Worm (Caenorhabditis elegans) whole organism, early embryonic: ENCODE data around the gene fbxb-98.

Experiments
- B0310.2 ChIP-seq: sonication (generic microtip); optimal IDR thresholded peaks from 2 replicates; lab custom pipeline; 2016; ENCODE audit warnings: mild to moderate bottlenecking, missing genetic modification characterization, missing compliant biosample characterization
- F13C5.2 ChIP-seq: sonication (generic microtip); optimal IDR thresholded peaks from 2 replicates; lab custom pipeline; 2017; ENCODE audit warnings: mild to moderate bottlenecking, missing genetic modification characterization, inconsistent platforms, missing compliant biosample characterization
- aly-1 ChIP-seq: sonication (generic microtip); optimal IDR thresholded peaks from 2 replicates; lab custom pipeline; 2016; ENCODE audit warnings: missing genetic modification characterization, missing compliant biosample characterization
- ama-1 ChIP-seq: fragments of 150-350 bp; optimal IDR thresholded peaks from 2 replicates; lab custom pipeline; 2014
- ceh-13 ChIP-seq: fragments of 200-800 bp; sonication (Bioruptor generic); optimal IDR thresholded peaks from 2 replicates; lab custom pipeline; 2018; ENCODE audit warnings: mild to moderate bottlenecking, missing genetic modification characterization, missing compliant biosample characterization
- ceh-36 ChIP-seq: sonication (generic microtip); optimal IDR thresholded peaks from 2 replicates; lab custom pipeline; 2016; ENCODE audit warnings: missing genetic modification characterization, inconsistent platforms, missing compliant biosample characterization
- ets-7 ChIP-seq: sonication (generic microtip); optimal IDR thresholded peaks from 2 replicates; lab custom pipeline; 2016; ENCODE audit warnings: missing genotype, missing genetic modification characterization, missing compliant biosample characterization
- flt-1 ChIP-seq: fragments of 200-800 bp; sonication (Bioruptor generic); IDR thresholded peaks from 2 replicates; pipeline ENCODE4 v1.3.6; 2022; ENCODE audit warnings: missing genetic modification characterization, missing compliant biosample characterization
- hmbx-1 ChIP-seq: sonication (generic microtip); optimal IDR thresholded peaks from 2 replicates; lab custom pipeline; 2016; ENCODE audit warnings: mild to moderate bottlenecking, missing genetic modification characterization, missing compliant biosample characterization
- hmg-4 ChIP-seq: fragments of 200-800 bp; sonication (Bioruptor generic); optimal IDR thresholded peaks from 2 replicates; lab custom pipeline; 2018; ENCODE audit warnings: mild to moderate bottlenecking, missing genetic modification characterization, missing compliant biosample characterization
- hnd-1 ChIP-seq: sonication (generic microtip); optimal IDR thresholded peaks from 2 replicates; lab custom pipeline; 2016; ENCODE audit warnings: missing genetic modification characterization, missing compliant biosample characterization
- pes-1 ChIP-seq: fragments of 200-800 bp; sonication (Bioruptor generic); IDR thresholded peaks from 2 replicates; pipeline ENCODE4 v1.3.6; 2022; ENCODE audit warnings: missing genetic modification reagents, missing genetic modification characterization, missing compliant biosample characterization
- scrt-1 ChIP-seq: fragments of 200-800 bp; sonication (Bioruptor generic); IDR thresholded peaks from 2 replicates; pipeline ENCODE4 v1.3.6; 2022; ENCODE audit warnings: missing genetic modification characterization, missing compliant biosample characterization
- sea-1 ChIP-seq: fragments of 200-800 bp; sonication (Bioruptor generic); conservative IDR thresholded peaks from 2 replicates; pipeline ENCODE4 v1.3.6; 2022; ENCODE audit warnings: missing genetic modification characterization, missing compliant biosample characterization
- tbx-11 ChIP-seq: fragments of 200-800 bp; sonication (Bioruptor generic); IDR thresholded peaks from 2 replicates; pipeline ENCODE4 v1.3.6; 2022; ENCODE audit warnings: missing genetic modification characterization, missing compliant biosample characterization
- tbx-37 ChIP-seq: fragments of 200-800 bp; sonication (Bioruptor generic); conservative IDR thresholded peaks from 2 replicates; pipeline ENCODE4 v1.3.6; 2022; ENCODE audit warnings: missing genetic modification reagents, missing genetic modification characterization, missing compliant biosample characterization
- tra-4 ChIP-seq: sonication (generic microtip); optimal IDR thresholded peaks from 2 replicates; lab custom pipeline; 2017; ENCODE audit warnings: missing genetic modification characterization, missing compliant biosample characterization

fbxb-98 gene

ce11 chrII:1870875-1871592 is 8.6 kb downstream of the fbxb-98 start, which contains the start of gene math-10:
Gene math-10, plus strand, starts transcription at chrII:1871542.
- TF ChIP-seq tbx-11 (GFP tag; lab: Robert Waterston, UW) (no peak), scrt-1 (GFP tag; lab: Robert Waterston, UW) (no peak), hmg-4 (GFP tag; lab: Kevin White, UChicago) (no peak), tbx-37 (no peak), tra-4 (tag; lab: Kevin White, UChicago) (no peak), F13C5.2 (tag; lab: Kevin White, UChicago) (no peak), hnd-1 (tag; lab: Kevin White, UChicago) (no peak), ets-7 (no peak), flt-1 (GFP tag; lab: Robert Waterston, UW) (no peak), sea-1 (GFP tag; lab: Robert Waterston, UW) (no peak), aly-1 (tag; lab: Kevin White, UChicago) (no peak), ceh-13 (GFP tag; lab: Kevin White, UChicago) (no peak)

ce11 chrII:1875658-1876057 is 13.2 kb downstream of the fbxb-98 start, which contains the start of gene math-13:
Gene math-13, plus strand, starts transcription at chrII:1875958.
- TF ChIP-seq aly-1 (tag; lab: Kevin White, UChicago), result no peak
- TF ChIP-seq hmg-4 (GFP tag; lab: Kevin White, UChicago), result no peak
- no peak for TF ChIP-seq sea-1 (GFP tag; lab: Robert Waterston, UW)
- TF ChIP-seq ceh-13 (GFP tag; lab: Kevin White, UChicago), result no peak
- TF ChIP-seq flt-1 (GFP tag; lab: Robert Waterston, UW), result no peak
- no peak for TF ChIP-seq F13C5.2 (tag; lab: Kevin White, UChicago)
- TF ChIP-seq ama-1, result no peak
- no peak for TF ChIP-seq B0310.2 (tag; lab: Kevin White, UChicago)
- no peak for TF ChIP-seq pes-1 (GFP tag; lab: Robert Waterston, UW)
- TF ChIP-seq hnd-1 (tag; lab: Kevin White, UChicago), result no peak

- TF ChIP-seq pes-1 (GFP tag; lab: Robert Waterston, UW), result no peak
- TF ChIP-seq tra-4 (tag; lab: Kevin White, UChicago), result no peak
- no peak for TF ChIP-seq tbx-11 (GFP tag; lab: Robert Waterston, UW)
- no peak for TF ChIP-seq ceh-36
- no peak for TF ChIP-seq F13C5.2 (tag; lab: Kevin White, UChicago)
- no peak for TF ChIP-seq B0310.2 (tag; lab: Kevin White, UChicago)
- no peak for TF ChIP-seq sea-1 (GFP tag; lab: Robert Waterston, UW)
- no peak for TF ChIP-seq scrt-1 (GFP tag; lab: Robert Waterston, UW)
- TF ChIP-seq aly-1 (tag; lab: Kevin White, UChicago), result no peak
- TF ChIP-seq ets-7, result no peak
- no peak for TF ChIP-seq hnd-1 (tag; lab: Kevin White, UChicago)
Observed at ce11 chrII:1878663-1879062, 16.2 kb downstream of the fbxb-98 start, which contains the start of gene math-16. Gene math-16, minus strand, starts transcription at chrII:1878763.

ce11 chrII:1882705-1883104 is 20.3 kb downstream of the fbxb-98 start, which contains the start of gene math-5:
Gene math-5, minus strand, starts transcription at chrII:1882805.
- TF ChIP-seq tbx-11 (GFP tag; lab: Robert Waterston, UW) (no peak), hmg-4 (GFP tag; lab: Kevin White, UChicago) (no peak), ceh-13 (GFP tag; lab: Kevin White, UChicago) (no peak), tra-4 (tag; lab: Kevin White, UChicago) (no peak), flt-1 (GFP tag; lab: Robert Waterston, UW) (no peak), hmbx-1 (tag; lab: Kevin White, UChicago) (no peak), ceh-36 (no peak), pes-1 (GFP tag; lab: Robert Waterston, UW) (no peak), tbx-37 (no peak), ets-7 (no peak), sea-1 (GFP tag; lab: Robert Waterston, UW) (no peak), hnd-1 (tag; lab: Kevin White, UChicago) (no peak), B0310.2 (tag; lab: Kevin White, UChicago) (no peak), ama-1 (no peak), scrt-1 (GFP tag; lab: Robert Waterston, UW) (no peak)

- no peak for TF ChIP-seq hmbx-1 (tag; lab: Kevin White, UChicago)
- TF ChIP-seq sea-1 (GFP tag; lab: Robert Waterston, UW), result no peak
- no peak for TF ChIP-seq ets-7
- no peak for TF ChIP-seq scrt-1 (GFP tag; lab: Robert Waterston, UW)
- TF ChIP-seq ceh-36, result no peak
- TF ChIP-seq tbx-11 (GFP tag; lab: Robert Waterston, UW), result no peak
- TF ChIP-seq F13C5.2 (tag; lab: Kevin White, UChicago), result no peak
Observed at ce11 chrII:1884635-1885034, 22.2 kb downstream of the fbxb-98 start, which contains the start of gene math-6. Gene math-6, minus strand, starts transcription at chrII:1884735.

- TF ChIP-seq hmg-4 (GFP tag; lab: Kevin White, UChicago), result no peak
- TF ChIP-seq scrt-1 (GFP tag; lab: Robert Waterston, UW), result no peak
- TF ChIP-seq pes-1 (GFP tag; lab: Robert Waterston, UW), result no peak
- no peak for TF ChIP-seq hnd-1 (tag; lab: Kevin White, UChicago)
- no peak for TF ChIP-seq tbx-37
- no peak for TF ChIP-seq ets-7
- no peak for TF ChIP-seq tra-4 (tag; lab: Kevin White, UChicago)
- no peak for TF ChIP-seq ceh-13 (GFP tag; lab: Kevin White, UChicago)
- TF ChIP-seq B0310.2 (tag; lab: Kevin White, UChicago), result no peak
- no peak for TF ChIP-seq sea-1 (GFP tag; lab: Robert Waterston, UW)
- TF ChIP-seq aly-1 (tag; lab: Kevin White, UChicago), result no peak
- no peak for TF ChIP-seq F13C5.2 (tag; lab: Kevin White, UChicago)
- TF ChIP-seq ama-1, result no peak
- TF ChIP-seq hmbx-1 (tag; lab: Kevin White, UChicago), result no peak
- no peak for TF ChIP-seq ceh-36
- TF ChIP-seq tbx-11 (GFP tag; lab: Robert Waterston, UW), result no peak
- TF ChIP-seq flt-1 (GFP tag; lab: Robert Waterston, UW), result no peak
Observed at ce11 chrII:1886379-1886778, 23.9 kb downstream of the fbxb-98 start, which contains the start of gene math-7. Gene math-7, minus strand, starts transcription at chrII:1886479.
